Fruit fly (Drosophila melanogaster): ENCODE data around the gene Polr3D.

The Polr3D gene

dm6 chr3L:18062959-18063510, 46.3 kb downstream of the Polr3D start (continued):
- TF ChIP-seq gsb-n (tag; optimal IDR thresholded peaks at IDR 0.05): no peak
- no peak for TF ChIP-seq Nf-YC (tag; optimal IDR thresholded peaks at IDR 0.05)
- no peak for TF ChIP-seq ATbp (GFP tag; optimal IDR thresholded peaks at IDR 0.05)
- TF ChIP-seq CG6254 (GFP tag; optimal IDR thresholded peaks at IDR 0.05): no peak
- TF ChIP-seq CTCF (GFP tag; optimal IDR thresholded peaks at IDR 0.05): no peak
- TF ChIP-seq dmrt99B (tag; optimal IDR thresholded peaks at IDR 0.05): peak; percentile 31
- peak; percentile 7 for TF ChIP-seq CG10147 (GFP tag; optimal IDR thresholded peaks at IDR 0.05)
- peak; percentile 17 for TF ChIP-seq odd (GFP tag; optimal IDR thresholded peaks at IDR 0.05)
- peak; percentile 89 for TF ChIP-seq cg (GFP tag; optimal IDR thresholded peaks at IDR 0.05)
- TF ChIP-seq MESR4 (GFP tag; optimal IDR thresholded peaks at IDR 0.05): no peak
- peak; percentile 58 for TF ChIP-seq row (GFP tag; IDR thresholded peaks at IDR 0.05)
- no peak for TF ChIP-seq CG12744 (GFP tag; optimal IDR thresholded peaks at IDR 0.05)
- no peak for TF ChIP-seq D19B (GFP tag; optimal IDR thresholded peaks at IDR 0.05)
- no peak for TF ChIP-seq CG7357 (GFP tag; IDR thresholded peaks at IDR 0.05)
- TF ChIP-seq Doc2 (GFP tag; IDR thresholded peaks at IDR 0.05): no peak
- no peak for TF ChIP-seq crc (GFP tag; optimal IDR thresholded peaks at IDR 0.05)
- TF ChIP-seq CG7372 (GFP tag; IDR thresholded peaks at IDR 0.05): no peak
- TF ChIP-seq CG10366 (GFP tag; IDR thresholded peaks at IDR 0.05): peak; percentile 19; the same call in 1 of the 2 replicates
- no peak for TF ChIP-seq Mes4 (GFP tag; optimal IDR thresholded peaks at IDR 0.05)
- no peak for TF ChIP-seq CG3838 (GFP tag; optimal IDR thresholded peaks at IDR 0.05)
- peak; percentile 28 for TF ChIP-seq Sox100B (GFP tag; optimal IDR thresholded peaks at IDR 0.05)
- TF ChIP-seq CG12942 (GFP tag; optimal IDR thresholded peaks at IDR 0.05): no peak
- peak; percentile 60 for TF ChIP-seq CG2712 (tag; optimal IDR thresholded peaks at IDR 0.05)
- no peak for TF ChIP-seq otp (GFP tag; IDR thresholded peaks at IDR 0.05)
- no peak for TF ChIP-seq en (GFP tag; optimal IDR thresholded peaks at IDR 0.05)
- TF ChIP-seq CG14667 (GFP tag; IDR thresholded peaks at IDR 0.05): no peak
- TF ChIP-seq CG5245 (GFP tag; optimal IDR thresholded peaks at IDR 0.05): no peak
- TF ChIP-seq insv (GFP tag; optimal IDR thresholded peaks at IDR 0.05): no peak
- TF ChIP-seq dan (GFP tag; IDR thresholded peaks at IDR 0.05): no peak
- TF ChIP-seq CG31365 (tag; optimal IDR thresholded peaks at IDR 0.05): peak; percentile 68
- TF ChIP-seq CG4282 (GFP tag; optimal IDR thresholded peaks at IDR 0.05): no peak
- no peak for TF ChIP-seq sima (GFP tag; optimal IDR thresholded peaks at IDR 0.05)
- no peak for TF ChIP-seq gcm2 (GFP tag; optimal IDR thresholded peaks at IDR 0.05)
- TF ChIP-seq caup (GFP tag; optimal IDR thresholded peaks at IDR 0.05; ENCODE audit: severe bottlenecking): no peak
- no peak for TF ChIP-seq CG13894 (tag; optimal IDR thresholded peaks at IDR 0.05)
- TF ChIP-seq CHES-1-like (GFP tag; optimal IDR thresholded peaks at IDR 0.05): no peak
- no peak for TF ChIP-seq CG7556 (GFP tag; optimal IDR thresholded peaks at IDR 0.05)
- peak; percentile 58 for TF ChIP-seq unpg (GFP tag; optimal IDR thresholded peaks at IDR 0.05)
- no peak for TF ChIP-seq CG18619 (GFP tag; optimal IDR thresholded peaks at IDR 0.05)
- no peak for TF ChIP-seq CrebB (tag; optimal IDR thresholded peaks at IDR 0.05)
- peak; percentile 94; the same call in 3 of the 4 replicates for TF ChIP-seq chinmo (GFP tag; IDR thresholded peaks at IDR 0.05; ENCODE audit: partially characterized antibody)
- TF ChIP-seq CG10267 (tag; optimal IDR thresholded peaks at IDR 0.05): peak; percentile 45
- no peak for TF ChIP-seq Med (GFP tag)
- TF ChIP-seq Poxn (GFP tag; IDR thresholded peaks at IDR 0.05): no peak
- TF ChIP-seq Xrp1 (GFP tag; IDR thresholded peaks at IDR 0.05): peak; percentile 62; the same call in 1 of the 2 replicates
- no peak for TF ChIP-seq CG4328 (GFP tag; optimal IDR thresholded peaks at IDR 0.05)
- peak; percentile 40 for TF ChIP-seq Meics (GFP tag; optimal IDR thresholded peaks at IDR 0.05)
- no peak for TF ChIP-seq Hey (tag; optimal IDR thresholded peaks at IDR 0.05)
- no peak for TF ChIP-seq her (GFP tag; optimal IDR thresholded peaks at IDR 0.05)
- TF ChIP-seq CG6683 (GFP tag; optimal IDR thresholded peaks at IDR 0.05): no peak
- TF ChIP-seq grn (GFP tag; optimal IDR thresholded peaks at IDR 0.05): no peak
- no peak for TF ChIP-seq CG17385 (GFP tag; optimal IDR thresholded peaks at IDR 0.05)
